Worm (Caenorhabditis elegans) whole organism, L4/young adult: ENCODE data around the gene T27A1.2.

Source experiments
- W03F9.2 ChIP-seq: fragments of 150-350 bp; optimal IDR thresholded peaks from 2 replicates; lab custom pipeline; 2014; ENCODE audit warnings: missing biosample characterization, missing genetic modification characterization
- dao-5 ChIP-seq: sonication (generic microtip); optimal IDR thresholded peaks from 2 replicates; lab custom pipeline; 2016; ENCODE audit warnings: missing genotype, missing genetic modification characterization, moderate library complexity, missing compliant biosample characterization
- him-1 ChIP-seq: sonication (generic microtip); optimal IDR thresholded peaks from 2 replicates; lab custom pipeline; 2016; ENCODE audit warnings: missing genotype, missing genetic modification reagents, missing genetic modification characterization, missing compliant biosample characterization

The T27A1.2 gene

DNA sequence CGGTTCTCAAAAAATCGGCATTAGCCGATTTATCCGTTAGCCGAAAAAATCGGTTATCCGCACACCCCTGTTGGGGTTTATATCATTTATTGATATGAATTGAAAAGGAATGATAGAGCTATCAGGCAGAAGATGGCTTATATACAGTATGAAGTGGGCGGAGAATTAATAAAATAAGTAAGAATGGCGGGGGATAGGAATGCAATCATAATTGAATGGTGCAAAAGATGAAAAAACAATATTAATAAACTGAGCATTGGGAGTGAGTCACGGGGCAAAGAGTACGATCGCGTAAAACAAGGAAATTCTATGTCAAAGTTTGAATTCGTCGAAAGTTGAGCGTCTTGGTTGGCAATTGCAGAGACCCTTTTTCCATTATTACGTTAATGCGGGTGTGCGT, at the start of gene T27A1.2:
Gene T27A1.2, minus strand, starts transcription at position 101 of the 400 bp plus-strand sequence.
- TF ChIP-seq W03F9.2 (no peak), dao-5 (no peak), him-1 (tag; lab: Kevin White, UChicago) (no peak)

DNA sequence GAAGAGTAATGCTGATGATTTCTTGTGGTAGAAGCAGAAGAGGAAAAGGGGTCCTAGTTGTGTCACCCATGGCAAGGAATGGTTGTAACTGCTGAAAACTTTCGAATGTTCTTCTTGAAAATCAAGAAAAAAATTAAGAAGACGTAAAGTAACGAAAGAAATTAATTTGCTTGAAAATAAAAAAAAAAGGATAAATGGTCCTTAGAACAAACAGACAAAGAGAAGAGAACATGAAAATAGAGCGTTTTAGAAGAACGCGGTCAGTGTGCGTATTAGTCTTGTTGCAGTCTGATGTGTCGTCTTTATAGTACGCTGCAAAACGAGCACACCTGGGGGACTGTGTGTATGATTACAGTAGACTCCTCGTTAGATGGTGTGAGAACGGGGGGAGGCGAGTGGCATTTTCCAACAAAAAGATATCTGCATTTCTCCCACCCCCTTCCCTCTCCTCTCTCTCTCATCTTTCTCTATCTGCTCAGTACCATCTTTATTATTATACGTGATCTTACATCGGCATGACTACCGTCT, 47.7 kb upstream of the T27A1.2 start, which contains the start of the genes W08F4.12 and W08F4.13:
Gene W08F4.12, minus strand, starts transcription at position 101 of the 528 bp plus-strand sequence.
Gene W08F4.13, plus strand, starts transcription at position 478 of the 528 bp plus-strand sequence.
- TF ChIP-seq him-1 (tag; lab: Kevin White, UChicago) (no peak), W03F9.2 (no peak), dao-5 (no peak)

DNA sequence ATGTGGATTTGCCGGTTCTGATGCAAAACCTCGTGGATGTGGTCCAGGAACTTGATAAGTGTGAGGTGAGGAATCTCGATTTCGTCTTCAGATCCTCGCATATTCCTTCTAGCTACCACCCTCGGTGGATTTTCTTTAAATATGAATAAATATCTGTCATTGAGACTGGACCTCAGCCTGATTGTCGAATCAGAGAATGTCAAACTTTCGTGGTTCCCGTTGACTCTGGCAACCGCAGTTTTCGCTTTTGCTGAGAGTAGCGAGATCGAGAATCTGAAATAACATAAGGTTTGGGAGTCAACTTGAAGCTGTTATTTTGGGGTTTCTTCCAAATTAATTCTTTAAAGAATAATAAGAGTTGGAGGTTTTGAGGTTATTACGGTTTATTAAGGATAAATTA, 46.0 kb upstream of the T27A1.2 start, which contains the start of gene fbxb-14:
Gene fbxb-14, minus strand, starts transcription at position 101 of the 400 bp plus-strand sequence.
- TF ChIP-seq W03F9.2 (no peak), dao-5 (no peak), him-1 (tag; lab: Kevin White, UChicago) (no peak)

DNA sequence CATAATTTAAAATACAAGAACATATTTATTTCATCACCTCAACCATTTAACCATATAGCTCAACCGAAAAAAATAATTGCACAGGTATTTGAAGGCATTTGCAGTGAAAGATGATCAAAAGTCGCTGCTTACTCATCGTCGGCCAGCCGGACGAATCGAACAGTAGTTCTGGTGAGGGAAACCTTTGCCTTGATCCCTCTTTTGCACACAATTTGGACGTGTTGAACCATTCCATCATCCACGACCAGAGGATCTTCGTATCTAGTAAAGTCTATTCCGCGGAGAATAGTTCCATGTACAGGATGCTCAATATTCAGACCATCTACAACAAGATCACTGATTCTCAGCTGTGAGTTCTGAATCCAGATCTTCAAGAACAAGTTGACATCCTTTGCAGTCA, 45.3 kb upstream of the T27A1.2 start:
- TF ChIP-seq dao-5 = no peak
- TF ChIP-seq W03F9.2 = no peak
- TF ChIP-seq him-1 (tag; lab: Kevin White, UChicago) = no peak

DNA sequence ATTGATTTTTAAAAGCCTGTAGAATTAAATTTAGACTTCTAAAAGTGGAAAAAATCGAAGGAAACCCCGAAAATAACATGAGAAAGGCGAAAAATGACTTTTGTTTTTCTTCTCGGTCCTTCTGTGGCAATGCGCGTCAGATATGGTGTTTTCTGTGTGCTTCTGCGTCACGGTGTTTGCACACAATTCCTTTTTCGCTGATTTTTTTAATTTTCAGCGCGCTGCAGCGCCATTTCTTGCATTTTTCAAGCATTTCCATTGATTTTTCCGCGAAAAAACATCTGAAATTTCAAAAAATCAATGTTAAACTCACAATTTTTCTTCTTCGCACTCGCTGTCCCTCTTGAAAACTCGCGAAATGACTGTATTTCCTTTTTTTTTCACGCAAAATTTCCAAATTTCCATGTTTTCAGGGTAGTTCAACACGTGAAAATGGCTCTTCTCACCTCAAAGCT, 43.5 kb upstream of the T27A1.2 start, which contains the start of the genes cdc-37 and W08F4.3:
Gene cdc-37, minus strand, starts transcription at position 405 of the 455 bp plus-strand sequence.
Gene W08F4.3, plus strand, starts transcription at position 414 of the 455 bp plus-strand sequence.
- TF ChIP-seq W03F9.2 (no peak), dao-5 (no peak), him-1 (tag; lab: Kevin White, UChicago) (no peak)

DNA sequence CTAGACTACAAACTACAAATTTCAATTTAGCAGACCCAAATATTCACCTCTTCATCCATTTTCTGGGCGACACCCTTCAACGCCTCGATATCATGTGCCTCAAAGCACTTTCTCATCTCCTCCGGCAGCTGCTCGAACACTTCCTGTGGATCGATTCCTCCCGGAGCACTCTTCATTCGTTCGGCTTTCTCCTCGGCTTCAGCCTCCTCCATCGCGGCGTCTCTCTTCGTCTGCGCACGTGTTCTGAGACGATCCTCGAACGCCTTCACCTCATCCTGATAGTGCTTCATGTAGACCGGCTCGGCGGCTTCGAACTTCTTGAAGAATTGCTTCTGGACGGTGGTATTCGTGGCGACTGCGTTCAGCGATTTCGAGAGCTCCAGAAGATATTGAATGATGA, 42.1 kb upstream of the T27A1.2 start:
- TF ChIP-seq W03F9.2 = no peak
- TF ChIP-seq dao-5 = no peak
- no peak for TF ChIP-seq him-1 (tag; lab: Kevin White, UChicago)

DNA sequence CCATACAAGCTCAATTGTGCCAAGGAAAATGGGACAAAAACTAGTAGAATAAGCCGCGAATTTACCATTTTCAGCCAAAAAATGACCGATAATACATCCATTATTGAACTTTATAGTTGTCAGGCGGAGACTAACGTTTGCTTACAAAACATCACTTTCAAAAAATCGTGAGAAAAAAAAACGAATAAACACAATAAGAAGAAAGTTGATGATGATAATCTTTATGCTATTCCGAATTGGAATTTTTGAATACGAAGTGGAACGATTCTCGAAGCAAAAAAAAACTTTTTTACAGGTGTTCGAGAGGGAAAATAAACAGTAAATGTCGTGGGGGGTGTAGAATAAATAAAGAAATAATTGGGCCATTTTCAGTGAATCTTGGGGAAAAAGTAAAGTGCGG, 41.0 kb upstream of the T27A1.2 start, which contains the start of gene W08F4.7:
Gene W08F4.7, minus strand, starts transcription at position 101 of the 400 bp plus-strand sequence.
- TF ChIP-seq W03F9.2 (no peak), dao-5 (no peak), him-1 (tag; lab: Kevin White, UChicago) (no peak)

DNA sequence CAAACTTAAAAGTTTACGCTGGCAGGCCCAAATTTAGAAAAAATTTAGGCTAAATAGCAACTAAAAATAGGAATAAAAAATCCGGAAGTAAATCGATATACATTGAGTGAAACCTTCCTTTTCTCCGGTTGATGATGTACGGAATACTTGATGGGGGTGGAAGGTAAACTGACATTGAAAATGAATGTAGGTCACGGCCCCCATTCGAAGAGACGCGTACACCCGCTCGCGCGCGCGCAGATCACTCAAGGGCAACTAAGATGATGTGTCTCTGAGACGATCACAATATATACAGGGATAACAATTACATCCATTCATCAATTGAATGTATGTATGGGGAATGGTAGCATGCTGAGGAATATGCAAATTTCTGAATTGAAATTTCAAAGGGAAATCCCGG, 37.4 kb upstream of the T27A1.2 start:
- TF ChIP-seq W03F9.2 = no peak
- no peak for TF ChIP-seq dao-5
- no peak for TF ChIP-seq him-1 (tag; lab: Kevin White, UChicago)

DNA sequence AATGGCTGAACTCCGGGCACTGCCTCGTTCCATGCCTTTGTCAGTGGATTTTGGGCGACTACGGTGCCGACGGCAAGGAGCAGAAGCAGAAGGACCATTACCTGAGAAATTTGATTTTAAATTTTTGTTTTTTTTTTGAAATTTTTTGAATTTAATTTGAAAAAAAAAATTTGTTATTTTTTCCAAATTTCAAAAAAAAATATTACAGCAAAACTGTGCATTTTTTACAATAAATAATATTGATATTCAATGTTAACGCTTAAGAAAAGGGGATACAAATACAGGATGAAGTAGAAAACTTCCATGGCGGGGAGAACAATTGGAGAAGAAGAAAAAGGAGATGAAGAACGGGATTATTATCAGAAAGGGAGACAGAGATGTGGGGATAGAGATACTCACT, 35.3 kb upstream of the T27A1.2 start, which contains the start of gene mlt-8:
Gene mlt-8, minus strand, starts transcription at position 101 of the 400 bp plus-strand sequence.
- TF ChIP-seq dao-5 = no peak
- no peak for TF ChIP-seq him-1 (tag; lab: Kevin White, UChicago)
- TF ChIP-seq W03F9.2 = no peak

DNA sequence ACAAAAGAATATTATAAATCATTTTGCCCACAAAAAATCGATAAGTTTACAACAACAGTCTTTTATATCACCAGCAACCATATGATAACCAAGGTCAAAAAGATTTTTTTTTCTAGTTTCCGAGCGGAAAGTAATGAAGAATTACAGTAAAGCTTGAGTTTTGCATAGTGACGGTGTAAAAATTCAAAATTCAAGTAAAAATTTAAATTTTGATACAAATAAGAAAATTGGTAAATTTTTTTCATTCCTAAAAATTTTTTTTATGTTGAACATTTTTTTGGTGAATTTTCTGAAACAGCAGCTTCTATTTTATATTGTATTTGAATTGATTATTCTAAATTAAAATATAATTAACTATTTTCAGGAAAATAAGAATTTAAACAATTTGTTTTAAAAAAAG, 32.1 kb upstream of the T27A1.2 start, which contains the start of gene W08F4.5:
Gene W08F4.5, minus strand, starts transcription at position 101 of the 400 bp plus-strand sequence.
- TF ChIP-seq dao-5 (no peak), him-1 (tag; lab: Kevin White, UChicago) (no peak), W03F9.2 (no peak)

DNA sequence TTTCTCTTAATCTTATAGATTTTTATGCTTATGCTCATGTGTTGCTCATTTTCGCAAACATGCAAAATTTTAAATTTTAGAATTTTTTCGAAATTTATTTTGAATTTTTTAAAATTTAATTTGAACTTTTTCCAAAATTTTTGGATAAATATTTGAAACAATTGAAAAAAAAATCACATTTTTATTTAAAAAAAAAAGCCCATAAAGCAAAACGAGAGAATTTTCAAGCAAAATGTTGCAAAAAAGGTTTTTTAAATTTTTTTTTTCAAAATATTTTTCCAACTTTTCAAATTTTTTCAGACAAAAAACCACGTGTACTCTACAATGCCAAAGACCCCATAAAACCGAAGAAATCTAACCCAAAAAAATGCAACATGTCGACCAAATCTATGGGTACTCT, 19.5 kb upstream of the T27A1.2 start, which contains the start of the genes C09E8.1 and C09E8.6:
Gene C09E8.1, plus strand, starts transcription at position 301 of the 400 bp plus-strand sequence.
Gene C09E8.6, plus strand, starts transcription at position 313 of the 400 bp plus-strand sequence.
- TF ChIP-seq W03F9.2 = no peak
- no peak for TF ChIP-seq him-1 (tag; lab: Kevin White, UChicago)
- TF ChIP-seq dao-5 = no peak

DNA sequence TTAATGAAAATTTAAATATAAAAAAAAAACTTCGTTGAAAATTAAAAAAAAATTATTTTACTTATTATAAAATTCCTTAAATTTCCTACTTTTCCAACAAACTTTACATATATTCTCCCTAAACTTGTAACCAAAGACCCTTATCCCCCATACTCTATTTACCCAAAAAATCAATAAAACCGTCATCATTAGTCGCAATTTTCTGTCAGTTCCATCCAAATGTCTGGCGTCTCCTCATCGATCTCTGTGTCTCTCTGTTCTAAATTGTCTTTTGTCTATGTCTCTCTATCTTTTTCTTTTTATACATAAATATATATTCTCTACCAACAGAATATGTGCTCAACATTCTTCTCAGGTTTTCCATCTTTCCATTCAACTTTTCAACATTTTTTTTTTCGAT, 18.7 kb upstream of the T27A1.2 start:
- no peak for TF ChIP-seq him-1 (tag; lab: Kevin White, UChicago)
- no peak for TF ChIP-seq dao-5
- no peak for TF ChIP-seq W03F9.2

DNA sequence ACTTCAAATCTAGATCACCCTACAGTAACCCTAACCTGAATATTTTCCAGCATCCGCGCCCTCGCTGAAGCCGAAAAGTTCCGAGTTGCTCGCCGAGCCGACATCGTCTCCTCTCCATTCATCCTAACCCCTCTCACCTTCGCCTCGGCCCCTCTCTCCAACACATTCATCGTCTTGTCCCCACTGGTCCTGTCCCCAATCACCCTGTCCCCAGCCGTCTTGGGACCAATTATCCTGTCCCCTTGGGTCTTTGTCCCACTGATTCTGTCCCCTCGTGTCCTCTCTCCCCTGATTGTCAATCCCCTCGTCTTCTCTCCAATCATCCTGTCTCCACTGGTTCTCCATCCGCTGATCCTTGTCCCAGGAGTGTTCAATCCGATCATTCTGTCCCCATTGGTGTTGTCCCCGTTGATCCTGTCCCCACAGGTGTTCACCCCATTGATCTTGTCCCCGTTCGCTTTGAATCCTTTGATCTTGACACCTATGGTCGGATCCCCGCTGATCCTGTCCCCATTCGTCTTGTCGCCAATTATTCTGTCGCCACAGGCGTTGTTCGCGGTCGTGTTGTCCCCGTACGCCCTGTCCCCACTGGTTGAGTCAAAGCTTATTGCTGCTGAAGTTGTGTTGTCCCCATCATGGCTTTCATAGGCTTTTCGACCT, 14.7 kb upstream of the T27A1.2 start, which contains the start of gene lips-7:
Gene lips-7, plus strand, starts transcription at position 610 of the 660 bp plus-strand sequence.
- TF ChIP-seq dao-5 (no peak), him-1 (tag; lab: Kevin White, UChicago) (no peak), W03F9.2 (no peak)

DNA sequence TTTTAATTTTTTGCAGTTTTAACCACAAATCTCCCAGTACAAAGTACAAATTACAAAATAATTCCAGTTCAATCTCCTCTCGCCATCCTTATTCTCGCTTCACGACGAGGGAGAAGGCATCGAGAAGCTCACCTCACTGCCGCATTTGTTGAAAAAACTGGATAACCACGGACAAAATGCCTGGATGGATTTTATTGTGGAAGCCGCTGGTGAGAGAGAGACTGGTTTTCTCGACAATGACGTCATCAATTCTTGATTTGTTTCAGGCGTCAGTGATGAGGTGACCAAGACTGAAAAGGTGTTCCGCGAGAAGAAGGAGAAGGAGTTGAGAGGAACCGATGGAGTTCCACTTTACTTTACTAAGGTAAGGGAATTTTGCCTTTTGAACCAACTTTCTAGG, 12.8 kb upstream of the T27A1.2 start:
- TF ChIP-seq dao-5 = no peak
- TF ChIP-seq W03F9.2 = no peak
- TF ChIP-seq him-1 (tag; lab: Kevin White, UChicago) = no peak

DNA sequence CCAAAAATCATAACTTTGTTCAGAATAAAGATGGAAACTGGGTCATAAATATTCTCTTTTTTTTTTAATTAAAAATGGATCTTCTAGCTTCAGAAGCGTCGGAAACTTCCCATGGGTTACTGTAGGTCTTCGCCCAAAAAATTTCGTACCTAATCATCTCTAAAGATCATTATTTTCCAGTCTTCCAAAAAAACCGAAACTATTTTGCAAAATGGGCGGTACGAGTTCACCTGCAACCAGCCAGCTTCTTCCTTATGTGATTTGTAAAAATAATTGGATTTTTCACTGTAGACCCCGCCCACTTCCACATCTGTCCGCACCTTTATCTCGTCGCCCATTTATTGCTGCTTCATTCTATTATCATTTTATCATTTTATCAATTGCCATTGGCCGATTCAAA, 9.7 kb upstream of the T27A1.2 start, which contains the start of gene mlt-10:
Gene mlt-10, plus strand, starts transcription at position 301 of the 400 bp plus-strand sequence.
- TF ChIP-seq dao-5 (no peak), W03F9.2 (no peak)
